Fruit fly (Drosophila melanogaster) whole organism, pupa: Measurements from ENCODE around the gene CG31600.
A peak's percentile ranks its signal among the peaks of the same experiment; 100 is the strongest.

Source experiments
- CG10348 ChIP-seq: fragments of 200-800 bp; sonication (Bioruptor generic); IDR thresholded peaks from 2 replicates; pipeline ENCODE4 v1.3.6; 2022; ENCODE audit warnings: missing biosample characterization, missing genetic modification characterization
- CG12605 ChIP-seq: fragments of 200-800 bp; sonication (Bioruptor generic); IDR thresholded peaks from 2 replicates; pipeline ENCODE4 v1.3.6; 2022; ENCODE audit warnings: missing biosample characterization, missing genetic modification characterization
- CG13204 ChIP-seq: fragments of 200-800 bp; sonication (Bioruptor generic); optimal IDR thresholded peaks from 2 replicates; lab custom pipeline; 2018; ENCODE audit warnings: missing biosample characterization, mild to moderate bottlenecking, missing genetic modification characterization, moderate library complexity
- CG14655 ChIP-seq: fragments of 200-800 bp; sonication (Bioruptor generic); optimal IDR thresholded peaks from 3 replicates; lab custom pipeline; 2017; ENCODE audit warnings: mild to moderate bottlenecking, missing biosample characterization, missing genetic modification reagents, missing genetic modification characterization
- CG15710 ChIP-seq: fragments of 200-800 bp; sonication (Bioruptor generic); optimal IDR thresholded peaks from 2 replicates; lab custom pipeline; 2018; ENCODE audit warnings: missing biosample characterization, mild to moderate bottlenecking, missing genetic modification characterization, moderate library complexity
- CG17806 ChIP-seq: fragments of 200-800 bp; sonication (Bioruptor generic); optimal IDR thresholded peaks from 2 replicates; lab custom pipeline; 2018; ENCODE audit warnings: missing biosample characterization, mild to moderate bottlenecking, missing genetic modification characterization, moderate library complexity
- CG32121 ChIP-seq: fragments of 200-800 bp; sonication (Bioruptor generic); IDR thresholded peaks from 2 replicates; pipeline ENCODE4 v1.3.6; 2022; ENCODE audit warnings: missing biosample characterization, missing genetic modification characterization
- CG34367 ChIP-seq: fragments of 200-800 bp; sonication (Bioruptor generic); optimal IDR thresholded peaks from 2 replicates; lab custom pipeline; 2018; ENCODE audit warnings: missing biosample characterization, mild to moderate bottlenecking, missing genetic modification characterization
- CG4496 ChIP-seq: fragments of 200-800 bp; sonication (Bioruptor generic); IDR thresholded peaks from 3 replicates; pipeline ENCODE4 v1.3.6; 2022; ENCODE audit warnings: missing biosample characterization, missing genetic modification characterization
- CG8159 ChIP-seq: fragments of 200-800 bp; sonication (Bioruptor generic); optimal IDR thresholded peaks from 3 replicates; lab custom pipeline; 2018; ENCODE audit warnings: missing biosample characterization, mild to moderate bottlenecking, missing genetic modification characterization, moderate library complexity
- CG8301 ChIP-seq: fragments of 200-800 bp; sonication (Bioruptor generic); optimal IDR thresholded peaks from 2 replicates; lab custom pipeline; 2018; ENCODE audit warnings: missing biosample characterization, mild to moderate bottlenecking, missing genetic modification characterization
- CG9948 ChIP-seq: fragments of 200-800 bp; sonication (Bioruptor generic); optimal IDR thresholded peaks from 2 replicates; lab custom pipeline; 2018; ENCODE audit warnings: missing biosample characterization, mild to moderate bottlenecking, missing genetic modification characterization, moderate library complexity
- D1 ChIP-seq: fragments of 200-800 bp; sonication (Bioruptor generic); optimal IDR thresholded peaks from 2 replicates; lab custom pipeline; 2018; ENCODE audit warnings: missing biosample characterization, mild to moderate bottlenecking, missing genetic modification characterization, moderate library complexity
- EcR ChIP-seq: fragments of 200-800 bp; sonication (Bioruptor generic); optimal IDR thresholded peaks from 3 replicates; lab custom pipeline; 2019; ENCODE audit warnings: missing biosample characterization, missing genetic modification characterization, mild to moderate bottlenecking, moderate library complexity, missing genetic modification reagents
- Ets98B ChIP-seq: fragments of 200-800 bp; sonication (Bioruptor generic); IDR thresholded peaks from 2 replicates; pipeline ENCODE4 v1.3.6; 2022; ENCODE audit warnings: missing biosample characterization, missing genetic modification characterization
- Pif1A ChIP-seq: fragments of 200-800 bp; sonication (Bioruptor generic); optimal IDR thresholded peaks from 3 replicates; lab custom pipeline; 2016; ENCODE audit warnings: missing biosample characterization, missing genetic modification characterization
- Pif1B ChIP-seq: fragments of 200-800 bp; sonication (Bioruptor generic); optimal IDR thresholded peaks from 3 replicates; lab custom pipeline; 2016; ENCODE audit warnings: missing biosample characterization, missing genetic modification characterization
- Snoo ChIP-seq: fragments of 200-800 bp; sonication (Bioruptor generic); optimal IDR thresholded peaks from 3 replicates; lab custom pipeline; 2017; ENCODE audit warnings: missing biosample characterization, mild to moderate bottlenecking, missing genetic modification characterization, inconsistent platforms
- fd96Ca ChIP-seq: fragments of 200-800 bp; sonication (Bioruptor generic); IDR thresholded peaks from 3 replicates; pipeline ENCODE4 v1.3.6; 2022; ENCODE audit warnings: missing biosample characterization, missing genetic modification characterization
- gl ChIP-seq: fragments of 200-800 bp; sonication (Bioruptor generic); optimal IDR thresholded peaks from 2 replicates; lab custom pipeline; 2018; ENCODE audit warnings: missing biosample characterization, mild to moderate bottlenecking, missing genetic modification characterization
- rn ChIP-seq: fragments of 200-800 bp; sonication (Bioruptor generic); IDR thresholded peaks from 2 replicates; pipeline ENCODE4 v1.3.6; 2022; ENCODE audit warnings: missing biosample characterization, missing genetic modification characterization

CG31600 gene

dm6 chr2L:21881504-21882124, 33.5 kb downstream of the CG31600 start:
- TF ChIP-seq CG34367 (tag; lab: Kevin White, UChicago) (no peak), D1 (tag; lab: Kevin White, UChicago) (no peak), CG8159 (tag; lab: Kevin White, UChicago) (peak; percentile 23), CG14655 (GFP tag; lab: Kevin White, UChicago) (peak; percentile 20), CG17806 (tag; lab: Kevin White, UChicago) (peak; percentile 7), CG13204 (no peak), fd96Ca (GFP tag; lab: Robert Waterston, UW) (no peak), CG9948 (peak; percentile 21), CG15710 (tag; lab: Kevin White, UChicago) (peak; percentile 15)

- TF ChIP-seq CG34367 (tag; lab: Kevin White, UChicago) (peak; percentile 23), fd96Ca (GFP tag; lab: Robert Waterston, UW) (no peak), CG9948 (peak; percentile 54), CG8301 (tag; lab: Kevin White, UChicago) (no peak), CG14655 (GFP tag; lab: Kevin White, UChicago) (peak; percentile 42), CG17806 (tag; lab: Kevin White, UChicago) (peak; percentile 41), Pif1A (GFP tag; lab: Kevin White, UChicago) (peak; percentile 17), rn (GFP tag; lab: Robert Waterston, UW) (no peak), Pif1B (GFP tag; lab: Kevin White, UChicago) (peak; percentile 31), CG8159 (tag; lab: Kevin White, UChicago) (peak; percentile 69), gl (tag; lab: Kevin White, UChicago) (no peak), CG13204 (no peak), CG32121 (GFP tag; lab: Robert Waterston, UW) (no peak), EcR (GFP tag; lab: Kevin White, UChicago) (no peak), D1 (tag; lab: Kevin White, UChicago) (no peak), CG12605 (GFP tag; lab: Robert Waterston, UW) (no peak), Snoo (tag; lab: Kevin White, UChicago) (no peak), CG15710 (tag; lab: Kevin White, UChicago) (peak; percentile 49), CG10348 (no peak), Ets98B (GFP tag; lab: Robert Waterston, UW) (no peak)
Observed at dm6 chr2L:21879411-21879810, 35.7 kb downstream of the CG31600 start.

dm6 chr2L:21877006-21877405, 38.2 kb downstream of the CG31600 start:
- no peak for TF ChIP-seq CG15710 (tag; lab: Kevin White, UChicago)
- no peak for TF ChIP-seq CG12605 (GFP tag; lab: Robert Waterston, UW)
- TF ChIP-seq CG17806 (tag; lab: Kevin White, UChicago): no peak
- TF ChIP-seq Pif1A (GFP tag; lab: Kevin White, UChicago): no peak
- no peak for TF ChIP-seq Pif1B (GFP tag; lab: Kevin White, UChicago)
- TF ChIP-seq CG10348: no peak
- TF ChIP-seq D1 (tag; lab: Kevin White, UChicago): no peak
- no peak for TF ChIP-seq CG34367 (tag; lab: Kevin White, UChicago)
- no peak for TF ChIP-seq CG8159 (tag; lab: Kevin White, UChicago)
- TF ChIP-seq Ets98B (GFP tag; lab: Robert Waterston, UW): no peak
- no peak for TF ChIP-seq Snoo (tag; lab: Kevin White, UChicago)
- no peak for TF ChIP-seq EcR (GFP tag; lab: Kevin White, UChicago)
- no peak for TF ChIP-seq fd96Ca (GFP tag; lab: Robert Waterston, UW)
- TF ChIP-seq CG9948: no peak
- TF ChIP-seq gl (tag; lab: Kevin White, UChicago): no peak
- no peak for TF ChIP-seq CG32121 (GFP tag; lab: Robert Waterston, UW)
- no peak for TF ChIP-seq CG4496 (GFP tag; lab: Robert Waterston, UW)
- no peak for TF ChIP-seq CG13204
- TF ChIP-seq rn (GFP tag; lab: Robert Waterston, UW): no peak

- no peak for TF ChIP-seq CG17806 (tag; lab: Kevin White, UChicago)
- no peak for TF ChIP-seq D1 (tag; lab: Kevin White, UChicago)
- no peak for TF ChIP-seq CG13204
- TF ChIP-seq CG32121 (GFP tag; lab: Robert Waterston, UW): no peak
- TF ChIP-seq CG14655 (GFP tag; lab: Kevin White, UChicago): no peak
- no peak for TF ChIP-seq gl (tag; lab: Kevin White, UChicago)
- no peak for TF ChIP-seq CG34367 (tag; lab: Kevin White, UChicago)
- TF ChIP-seq EcR (GFP tag; lab: Kevin White, UChicago): no peak
- no peak for TF ChIP-seq CG10348
- no peak for TF ChIP-seq CG12605 (GFP tag; lab: Robert Waterston, UW)
- no peak for TF ChIP-seq CG4496 (GFP tag; lab: Robert Waterston, UW)
- TF ChIP-seq rn (GFP tag; lab: Robert Waterston, UW): no peak
- no peak for TF ChIP-seq fd96Ca (GFP tag; lab: Robert Waterston, UW)
- TF ChIP-seq Snoo (tag; lab: Kevin White, UChicago): no peak
- TF ChIP-seq CG9948: no peak
- no peak for TF ChIP-seq Ets98B (GFP tag; lab: Robert Waterston, UW)
Observed at dm6 chr2L:21873696-21874095, 41.5 kb downstream of the CG31600 start.

- TF ChIP-seq gl (tag; lab: Kevin White, UChicago): no peak
- TF ChIP-seq CG32121 (GFP tag; lab: Robert Waterston, UW): no peak
- no peak for TF ChIP-seq CG8301 (tag; lab: Kevin White, UChicago)
- no peak for TF ChIP-seq CG10348
- no peak for TF ChIP-seq CG8159 (tag; lab: Kevin White, UChicago)
- no peak for TF ChIP-seq Snoo (tag; lab: Kevin White, UChicago)
- TF ChIP-seq CG4496 (GFP tag; lab: Robert Waterston, UW): no peak
- no peak for TF ChIP-seq CG17806 (tag; lab: Kevin White, UChicago)
- no peak for TF ChIP-seq CG9948
- no peak for TF ChIP-seq Pif1A (GFP tag; lab: Kevin White, UChicago)
- TF ChIP-seq CG12605 (GFP tag; lab: Robert Waterston, UW): no peak
- TF ChIP-seq CG15710 (tag; lab: Kevin White, UChicago): no peak
- TF ChIP-seq fd96Ca (GFP tag; lab: Robert Waterston, UW): no peak
- TF ChIP-seq D1 (tag; lab: Kevin White, UChicago): no peak
- no peak for TF ChIP-seq rn (GFP tag; lab: Robert Waterston, UW)
- TF ChIP-seq CG34367 (tag; lab: Kevin White, UChicago): no peak
- no peak for TF ChIP-seq Ets98B (GFP tag; lab: Robert Waterston, UW)
Observed at dm6 chr2L:21871708-21872107, 43.5 kb downstream of the CG31600 start.
